Worm (Caenorhabditis elegans) whole organism, L4 larva: Measurements from ENCODE around the gene Y42H9B.3.

ENCODE experiments used
- aly-2 ChIP-seq: sonication (generic microtip); optimal IDR thresholded peaks from 2 replicates; lab custom pipeline; 2018; ENCODE audit warnings: missing biosample characterization, missing genetic modification characterization
- ceh-32 ChIP-seq: sonication (generic microtip); optimal IDR thresholded peaks from 2 replicates; lab custom pipeline; 2016; ENCODE audit warnings: mild to moderate bottlenecking, missing genetic modification characterization, missing compliant biosample characterization; ENCODE audit not compliant: poor library complexity
- ceh-82 ChIP-seq: sonication (generic microtip); optimal IDR thresholded peaks from 2 replicates; lab custom pipeline; 2017; ENCODE audit warnings: missing biosample characterization, missing genetic modification characterization
- daf-12 ChIP-seq: fragments of 150-350 bp; optimal IDR thresholded peaks from 2 replicates; lab custom pipeline; 2014; ENCODE audit warnings: missing biosample characterization, missing genetic modification reagents, missing genetic modification characterization
- daf-16 ChIP-seq, 3 experiments: sonication (generic microtip); optimal IDR thresholded peaks; 2 replicates each; lab custom pipeline; 2016 to 2017; ENCODE audit warnings: missing genetic modification characterization in 3 of 3, missing genetic modification reagents in 3 of 3, mild to moderate bottlenecking in 2 of 3, missing compliant biosample characterization in 2 of 3, missing biosample characterization in 1 of 3, moderate library complexity in 1 of 3
- nhr-102 ChIP-seq: sonication (generic microtip); optimal IDR thresholded peaks from 2 replicates; lab custom pipeline; 2016; ENCODE audit warnings: mild to moderate bottlenecking, missing genetic modification characterization, moderate library complexity, missing compliant biosample characterization
- nhr-11 ChIP-seq: fragments of 150-350 bp; optimal IDR thresholded peaks from 2 replicates; lab custom pipeline; 2014; ENCODE audit warnings: missing biosample characterization, missing genetic modification characterization
- nhr-237 ChIP-seq: sonication (generic microtip); optimal IDR thresholded peaks from 2 replicates; lab custom pipeline; 2017; ENCODE audit warnings: missing biosample characterization, missing genetic modification characterization
- nhr-28 ChIP-seq: fragments of 150-350 bp; optimal IDR thresholded peaks from 2 replicates; lab custom pipeline; 2014; ENCODE audit warnings: missing biosample characterization, missing genetic modification characterization
- nhr-41 ChIP-seq: fragments of 200-800 bp; sonication (Bioruptor generic); IDR thresholded peaks from 2 replicates; pipeline ENCODE4 v1.3.6; 2022; ENCODE audit warnings: missing genetic modification reagents, missing genetic modification characterization, missing compliant biosample characterization
- snpc-4 ChIP-seq: fragments of 150-350 bp; optimal IDR thresholded peaks from 2 replicates; lab custom pipeline; 2014; ENCODE audit warnings: missing biosample characterization, missing genetic modification characterization
- unc-39 ChIP-seq: sonication (generic microtip); optimal IDR thresholded peaks from 2 replicates; lab custom pipeline; 2017; ENCODE audit warnings: missing biosample characterization, missing genetic modification characterization
- zfp-3 ChIP-seq: fragments of 200-800 bp; sonication (Bioruptor generic); conservative IDR thresholded peaks from 2 replicates; pipeline ENCODE4 v1.3.6; 2022; ENCODE audit warnings: missing genetic modification reagents, missing genetic modification characterization, missing compliant biosample characterization

ce11 chrIV:8052694-8053093 is 40.5 kb upstream of the Y42H9B.3 start:
- TF ChIP-seq aly-2 (tag; lab: Kevin White, UChicago) (no peak), nhr-237 (tag; lab: Kevin White, UChicago) (no peak), daf-12 (tag; lab: Kevin White, UChicago) (no peak), nhr-11 (no peak), nhr-102 (no peak), daf-16 (GFP tag; optimal IDR thresholded peaks at IDR 0.05; lab: Kevin White, UChicago) (no peak), daf-16 (tag; optimal IDR thresholded peaks at IDR 0.05; lab: Kevin White, UChicago) (no peak), ceh-32 (no peak), nhr-41 (no peak), ceh-82 (no peak), unc-39 (tag; lab: Kevin White, UChicago) (no peak), zfp-3 (GFP tag; lab: Robert Waterston, UW) (no peak), nhr-28 (tag; lab: Kevin White, UChicago) (no peak), snpc-4 (tag; lab: Kevin White, UChicago) (no peak)
